Fruit fly (Drosophila melanogaster): ENCODE results near the gene CG4942.

DNA sequence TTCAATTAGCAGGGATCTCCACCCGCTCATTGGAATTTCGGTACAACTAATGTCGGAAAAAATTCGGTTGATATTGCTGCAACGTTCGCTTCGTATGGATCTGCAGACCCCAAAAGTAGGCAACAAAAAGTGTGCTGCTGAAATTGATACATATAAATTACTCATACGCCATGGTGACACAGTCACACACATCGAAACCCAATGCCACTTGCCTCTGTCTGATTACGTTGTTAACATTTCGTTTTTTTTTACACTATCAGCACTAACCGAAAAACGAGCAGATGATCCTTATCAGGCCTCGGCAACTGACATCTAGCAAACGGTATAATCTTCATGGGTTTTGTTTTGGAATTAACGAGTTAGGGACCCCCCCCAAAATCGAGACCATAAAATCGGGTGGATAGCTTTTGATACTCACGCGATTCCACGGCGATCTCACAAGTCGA is 22.1 kb downstream of the CG4942 start:
- TF ChIP-seq psq (optimal IDR thresholded peaks at IDR 0.05) (no peak), pan (optimal IDR thresholded peaks at IDR 0.05) (no peak), Dll (optimal IDR thresholded peaks at IDR 0.05) (no peak), EcR (GFP tag; optimal IDR thresholded peaks at IDR 0.05) (no peak)
